Fruit fly (Drosophila melanogaster): ENCODE data around the gene Mcm10.
A peak's percentile ranks its signal among the peaks of the same experiment; 100 is the strongest.

The Mcm10 gene

dm6 chr2L:21158554-21158953, 21.2 kb upstream of the Mcm10 start, which contains the start of the genes Coq3 and Pld3 (continued):
- peak; percentile 80 for TF ChIP-seq CG9139 (GFP tag; optimal IDR thresholded peaks at IDR 0.05)
- TF ChIP-seq Sox102F (GFP tag; optimal IDR thresholded peaks at IDR 0.05) = peak; percentile 96
- TF ChIP-seq Met (GFP tag; optimal IDR thresholded peaks at IDR 0.05) = peak; percentile 94
- no peak for TF ChIP-seq CG16779 (tag; optimal IDR thresholded peaks at IDR 0.05)
- peak; percentile 94 for TF ChIP-seq CG6792 (GFP tag; optimal IDR thresholded peaks at IDR 0.05)
- peak; percentile 95 for TF ChIP-seq eg (GFP tag; IDR thresholded peaks at IDR 0.05)
- TF ChIP-seq CG8319 (GFP tag; optimal IDR thresholded peaks at IDR 0.05) = peak; percentile 90
- TF ChIP-seq Lpt (GFP tag; optimal IDR thresholded peaks at IDR 0.05) = peak; percentile 91
- peak; percentile 95 for TF ChIP-seq CG34406 (GFP tag; optimal IDR thresholded peaks at IDR 0.05)
- TF ChIP-seq Hr4 (GFP tag; optimal IDR thresholded peaks at IDR 0.05) = peak; percentile 93
- peak; percentile 87 for TF ChIP-seq dac (GFP tag; optimal IDR thresholded peaks at IDR 0.05)
- peak; percentile 93 for TF ChIP-seq cyc (GFP tag; optimal IDR thresholded peaks at IDR 0.05)
- peak; percentile 84 for TF ChIP-seq Sox15 (GFP tag; optimal IDR thresholded peaks at IDR 0.05)
- peak; percentile 88 for TF ChIP-seq Gug (GFP tag; IDR thresholded peaks at IDR 0.05)
- TF ChIP-seq CG8632 (GFP tag; optimal IDR thresholded peaks at IDR 0.05) = peak; percentile 95
- peak; percentile 98 for TF ChIP-seq achi (GFP tag; optimal IDR thresholded peaks at IDR 0.05)
- peak; percentile 96 for TF ChIP-seq CG3919 (GFP tag; optimal IDR thresholded peaks at IDR 0.05)
- TF ChIP-seq ss (GFP tag; optimal IDR thresholded peaks at IDR 0.05) = peak; percentile 78 to 89
- TF ChIP-seq CG8119 (GFP tag; IDR thresholded peaks at IDR 0.05) = peak; percentile 88; the same call in 2 of the 3 replicates
- TF ChIP-seq CG4318 (GFP tag; optimal IDR thresholded peaks at IDR 0.05) = peak; percentile 85
- peak; percentile 76 for TF ChIP-seq Blimp-1 (GFP tag; optimal IDR thresholded peaks at IDR 0.05)
- peak; percentile 89 for TF ChIP-seq CG6808 (GFP tag; optimal IDR thresholded peaks at IDR 0.05)
- TF ChIP-seq CG3032 (tag; optimal IDR thresholded peaks at IDR 0.05) = peak; percentile 93
- TF ChIP-seq fd85E (GFP tag; optimal IDR thresholded peaks at IDR 0.05) = peak; percentile 74
- peak; percentile 93 for TF ChIP-seq CG7368 (GFP tag; optimal IDR thresholded peaks at IDR 0.05)
- peak; percentile 82 for TF ChIP-seq fd59A (GFP tag; optimal IDR thresholded peaks at IDR 0.05)

- TF ChIP-seq CG6163 (GFP tag; IDR thresholded peaks at IDR 0.05) (0 out of 3 replicates have a peak, but pooled peaks have one; percentile 14), Met (GFP tag; optimal IDR thresholded peaks at IDR 0.05) (no peak)
These were observed 16.9 kb upstream of the Mcm10 start, which contains the start of gene Nbr for dm6 chr2L:21162875-21163274. Nbr (minus strand) TSS chr2L:21163083.

- TF ChIP-seq CG11294 (GFP tag; IDR thresholded peaks at IDR 0.05) (no peak), vri (GFP tag; optimal IDR thresholded peaks at IDR 0.05) (no peak), CG31627 (GFP tag; optimal IDR thresholded peaks at IDR 0.05) (peak; percentile 67), CG6854 (GFP tag; optimal IDR thresholded peaks at IDR 0.05) (no peak), Met (GFP tag; optimal IDR thresholded peaks at IDR 0.05) (peak; percentile 52), CG11902 (GFP tag; optimal IDR thresholded peaks at IDR 0.05) (peak; percentile 36), lz (GFP tag; optimal IDR thresholded peaks at IDR 0.05) (peak; percentile 46), Sox14 (GFP tag; optimal IDR thresholded peaks at IDR 0.05) (peak; percentile 36), eg (GFP tag; IDR thresholded peaks at IDR 0.05) (peak; percentile 71), OdsH (GFP tag; optimal IDR thresholded peaks at IDR 0.05) (peak; percentile 55), CG6276 (GFP tag; optimal IDR thresholded peaks at IDR 0.05) (no peak), Gug (GFP tag; IDR thresholded peaks at IDR 0.05) (0 out of 2 replicates have a peak, but pooled peaks have one; percentile 20), svp (GFP tag) (no peak), Lpt (GFP tag; optimal IDR thresholded peaks at IDR 0.05) (no peak), Ets21C (GFP tag; optimal IDR thresholded peaks at IDR 0.05) (no peak), CG7368 (GFP tag; optimal IDR thresholded peaks at IDR 0.05) (no peak), dac (GFP tag; optimal IDR thresholded peaks at IDR 0.05) (no peak), salr (GFP tag; optimal IDR thresholded peaks at IDR 0.05) (peak in 1 of 2 experiments; percentile 30), CG9139 (GFP tag; optimal IDR thresholded peaks at IDR 0.05) (no peak), CG16779 (tag; optimal IDR thresholded peaks at IDR 0.05) (no peak), CG1621 (tag; optimal IDR thresholded peaks at IDR 0.05) (no peak), Eip93F (GFP tag; optimal IDR thresholded peaks at IDR 0.05) (peak; percentile 46), fd59A (GFP tag; optimal IDR thresholded peaks at IDR 0.05) (no peak), Hr39 (GFP tag; optimal IDR thresholded peaks at IDR 0.05) (peak; percentile 65), CG11762 (GFP tag; optimal IDR thresholded peaks at IDR 0.05; ENCODE audit: insufficient read depth) (peak; percentile 29), cyc (GFP tag; optimal IDR thresholded peaks at IDR 0.05) (peak; percentile 46), CG8119 (GFP tag; IDR thresholded peaks at IDR 0.05) (no peak), CG3032 (tag; optimal IDR thresholded peaks at IDR 0.05) (peak; percentile 54), Ets96B (tag; optimal IDR thresholded peaks at IDR 0.05) (peak; percentile 21), CG6792 (GFP tag; optimal IDR thresholded peaks at IDR 0.05) (peak; percentile 11), fd85E (GFP tag; optimal IDR thresholded peaks at IDR 0.05) (no peak), net (GFP tag; optimal IDR thresholded peaks at IDR 0.05) (peak; percentile 5), CG15336 (GFP tag; IDR thresholded peaks at IDR 0.05) (no peak)
These were observed 16.4 kb upstream of the Mcm10 start, which contains the start of gene Noc2 for dm6 chr2L:21163311-21163842. Noc2 (plus strand) TSS chr2L:21163641.

All from whole organism, prepupa.